Worm (Caenorhabditis elegans) whole organism, young adult: ENCODE data around the gene F54H5.2.
A peak's percentile ranks its signal among the peaks of the same experiment; 100 is the strongest.

Experiments used
- B0261.1 ChIP-seq: sonication (generic microtip); optimal IDR thresholded peaks from 2 replicates; lab custom pipeline; 2016; ENCODE audit warnings: mild to moderate bottlenecking, missing genetic modification characterization, moderate library complexity, missing compliant biosample characterization
- B0336.3 ChIP-seq: fragments of 200-800 bp; sonication (Bioruptor generic); IDR thresholded peaks from 2 replicates; pipeline ENCODE4 v1.3.6; 2022; ENCODE audit warnings: missing genetic modification characterization, missing compliant biosample characterization
- D2030.7 ChIP-seq: fragments of 200-800 bp; sonication (Bioruptor generic); IDR thresholded peaks from 2 replicates; pipeline ENCODE4 v1.3.6; 2022; ENCODE audit warnings: missing genetic modification reagents, missing genetic modification characterization, missing compliant biosample characterization
- F10E7.11 ChIP-seq: sonication (generic microtip); optimal IDR thresholded peaks from 2 replicates; lab custom pipeline; 2017; ENCODE audit warnings: mild to moderate bottlenecking, missing genetic modification characterization, moderate library complexity, missing compliant biosample characterization
- F22D6.2 ChIP-seq: sonication (generic microtip); optimal IDR thresholded peaks from 2 replicates; lab custom pipeline; 2016; ENCODE audit warnings: mild to moderate bottlenecking, missing genetic modification characterization, missing compliant biosample characterization
- F37B4.10 ChIP-seq: fragments of 200-800 bp; sonication (Bioruptor generic); IDR thresholded peaks from 2 replicates; pipeline ENCODE4 v1.3.6; 2022; ENCODE audit warnings: missing genetic modification characterization, missing compliant biosample characterization
- F49E8.2 ChIP-seq: sonication (generic microtip); optimal IDR thresholded peaks from 3 replicates; lab custom pipeline; 2017; ENCODE audit warnings: missing genetic modification characterization, mild to moderate bottlenecking, missing compliant biosample characterization, antibody characterized with exemption, moderate library complexity; ENCODE audit not compliant: insufficient read depth
- F52B5.7 ChIP-seq: sonication (generic microtip); optimal IDR thresholded peaks from 2 replicates; lab custom pipeline; 2016; ENCODE audit warnings: mild to moderate bottlenecking, missing genetic modification characterization, missing compliant biosample characterization
- F57A8.1 ChIP-seq: fragments of 200-800 bp; sonication (Bioruptor generic); optimal IDR thresholded peaks from 2 replicates; lab custom pipeline; 2018; ENCODE audit warnings: mild to moderate bottlenecking, missing genetic modification characterization, moderate library complexity, missing compliant biosample characterization
- F57C9.4 ChIP-seq: sonication (generic microtip); optimal IDR thresholded peaks from 2 replicates; lab custom pipeline; 2017; ENCODE audit warnings: mild to moderate bottlenecking, missing genetic modification characterization, missing compliant biosample characterization
- T07F8.4 ChIP-seq: sonication (generic microtip); optimal IDR thresholded peaks from 2 replicates; lab custom pipeline; 2016; ENCODE audit warnings: mild to moderate bottlenecking, missing genetic modification characterization, moderate library complexity, missing compliant biosample characterization
- Y53F4B.3 ChIP-seq: fragments of 200-800 bp; sonication (Bioruptor generic); IDR thresholded peaks from 2 replicates; pipeline ENCODE4 v1.3.6; 2022; ENCODE audit warnings: missing genetic modification reagents, missing genetic modification characterization, missing compliant biosample characterization
- Y53G8AR.9 ChIP-seq: fragments of 200-800 bp; sonication (Bioruptor generic); conservative IDR thresholded peaks from 2 replicates; pipeline ENCODE4 v1.3.6; 2022; ENCODE audit warnings: missing genetic modification reagents, missing genetic modification characterization, missing compliant biosample characterization
- Y56A3A.18 ChIP-seq: fragments of 200-800 bp; sonication (Bioruptor generic); IDR thresholded peaks from 2 replicates; pipeline ENCODE4 v1.3.6; 2022; ENCODE audit warnings: missing genetic modification reagents, missing genetic modification characterization, missing compliant biosample characterization
- Y79H2A.3 ChIP-seq: fragments of 200-800 bp; sonication (Bioruptor generic); conservative IDR thresholded peaks from 2 replicates; pipeline ENCODE4 v1.3.6; 2022; ENCODE audit warnings: missing genetic modification reagents, missing genetic modification characterization, missing compliant biosample characterization
- akir-1 ChIP-seq: fragments of 200-800 bp; sonication (Bioruptor generic); optimal IDR thresholded peaks from 2 replicates; lab custom pipeline; 2018; ENCODE audit warnings: mild to moderate bottlenecking, missing genetic modification characterization, moderate library complexity, missing compliant biosample characterization
- ama-1 ChIP-seq, 3 experiments: fragments of 150-350 bp in 1 of 3; sonication (generic microtip) in 2 of 3; optimal IDR thresholded peaks; 2 replicates each; lab custom pipeline; 2014 to 2018; ENCODE audit warnings: missing biosample characterization in 2 of 3, missing genetic modification characterization in 2 of 3, missing genetic modification reagents in 2 of 3
- athp-1 ChIP-seq: sonication (generic microtip); optimal IDR thresholded peaks from 2 replicates; lab custom pipeline; 2017; ENCODE audit warnings: mild to moderate bottlenecking, missing genetic modification characterization, missing compliant biosample characterization
- attf-3 ChIP-seq: fragments of 200-800 bp; sonication (Bioruptor generic); conservative IDR thresholded peaks from 2 replicates; pipeline ENCODE4 v1.3.6; 2022; ENCODE audit warnings: missing genetic modification reagents, missing genetic modification characterization, missing compliant biosample characterization
- attf-5 ChIP-seq: fragments of 200-800 bp; sonication (Bioruptor generic); optimal IDR thresholded peaks from 2 replicates; lab custom pipeline; 2018; ENCODE audit warnings: mild to moderate bottlenecking, missing genetic modification characterization, missing compliant biosample characterization
- bed-2 ChIP-seq: fragments of 200-800 bp; sonication (Bioruptor generic); IDR thresholded peaks from 2 replicates; pipeline ENCODE4 v1.3.6; 2022; ENCODE audit warnings: missing genetic modification reagents, missing genetic modification characterization, missing compliant biosample characterization
- ccch-3 ChIP-seq: fragments of 200-800 bp; sonication (Bioruptor generic); optimal IDR thresholded peaks from 2 replicates; lab custom pipeline; 2018; ENCODE audit warnings: mild to moderate bottlenecking, missing genetic modification characterization, missing compliant biosample characterization
- ceh-27 ChIP-seq: fragments of 200-800 bp; sonication (Bioruptor generic); optimal IDR thresholded peaks from 2 replicates; lab custom pipeline; 2018; ENCODE audit warnings: mild to moderate bottlenecking, missing genetic modification characterization, moderate library complexity, missing compliant biosample characterization
- ceh-58 ChIP-seq: fragments of 200-800 bp; sonication (Bioruptor generic); IDR thresholded peaks from 2 replicates; pipeline ENCODE4 v1.3.6; 2022; ENCODE audit warnings: missing genetic modification characterization, missing compliant biosample characterization
- dpff-1 ChIP-seq: sonication (generic microtip); optimal IDR thresholded peaks from 2 replicates; lab custom pipeline; 2017; ENCODE audit warnings: mild to moderate bottlenecking, missing genetic modification characterization, missing compliant biosample characterization
- egrh-3 ChIP-seq: fragments of 200-800 bp; sonication (Bioruptor generic); IDR thresholded peaks from 2 replicates; pipeline ENCODE4 v1.3.6; 2022; ENCODE audit warnings: missing genetic modification reagents, missing genetic modification characterization, missing compliant biosample characterization
- fkh-3 ChIP-seq: sonication (generic microtip); optimal IDR thresholded peaks from 2 replicates; lab custom pipeline; 2016; ENCODE audit warnings: mild to moderate bottlenecking, missing genetic modification characterization, missing compliant biosample characterization
- gei-17 ChIP-seq: fragments of 200-800 bp; sonication (Bioruptor generic); optimal IDR thresholded peaks from 2 replicates; lab custom pipeline; 2018; ENCODE audit warnings: mild to moderate bottlenecking, missing genetic modification characterization, missing compliant biosample characterization
- hlh-26 ChIP-seq: fragments of 200-800 bp; sonication (Bioruptor generic); conservative IDR thresholded peaks from 2 replicates; pipeline ENCODE4 v1.3.6; 2022; ENCODE audit warnings: missing genetic modification reagents, missing genetic modification characterization, missing compliant biosample characterization
- hmg-20 ChIP-seq: fragments of 200-800 bp; sonication (Bioruptor generic); IDR thresholded peaks from 2 replicates; pipeline ENCODE4 v1.3.6; 2022; ENCODE audit warnings: missing genetic modification reagents, missing genetic modification characterization, missing compliant biosample characterization
- lin-26 ChIP-seq: fragments of 200-800 bp; sonication (Bioruptor generic); IDR thresholded peaks from 2 replicates; pipeline ENCODE4 v1.3.6; 2022; ENCODE audit warnings: missing genetic modification reagents, missing genetic modification characterization, missing compliant biosample characterization
- lin-35 ChIP-seq, 3 experiments: fragments of 150-350 bp in 2 of 3; sonication (generic microtip) in 1 of 3; optimal IDR thresholded peaks; 2 replicates each; lab custom pipeline; 2014 to 2018; ENCODE audit warnings: missing biosample characterization in 3 of 3, missing genetic modification characterization in 3 of 3, missing genetic modification reagents in 3 of 3
- lsl-1 ChIP-seq: fragments of 200-800 bp; sonication (Bioruptor generic); optimal IDR thresholded peaks from 2 replicates; lab custom pipeline; 2018; ENCODE audit warnings: mild to moderate bottlenecking, missing genetic modification characterization, moderate library complexity, missing compliant biosample characterization
- madf-10 ChIP-seq: sonication (generic microtip); optimal IDR thresholded peaks from 2 replicates; lab custom pipeline; 2016; ENCODE audit warnings: mild to moderate bottlenecking, missing genetic modification characterization, missing compliant biosample characterization
- madf-6 ChIP-seq: fragments of 200-800 bp; sonication (Bioruptor generic); IDR thresholded peaks from 2 replicates; pipeline ENCODE4 v1.3.6; 2022; ENCODE audit warnings: missing genetic modification reagents, missing genetic modification characterization, missing compliant biosample characterization
- mxl-1 ChIP-seq: sonication (generic microtip); optimal IDR thresholded peaks from 2 replicates; lab custom pipeline; 2016; ENCODE audit warnings: missing genetic modification characterization, missing compliant biosample characterization
- nfya-1 ChIP-seq: sonication (generic microtip); optimal IDR thresholded peaks from 2 replicates; lab custom pipeline; 2017; ENCODE audit warnings: antibody characterized with exemption, missing compliant biosample characterization, missing genetic modification characterization, borderline replicate concordance; ENCODE audit not compliant: insufficient read depth
- nhr-120 ChIP-seq: fragments of 200-800 bp; sonication (Bioruptor generic); IDR thresholded peaks from 2 replicates; pipeline ENCODE4 v1.3.6; 2022; ENCODE audit warnings: missing genetic modification characterization, missing compliant biosample characterization
- nhr-90 ChIP-seq: sonication (generic microtip); optimal IDR thresholded peaks from 2 replicates; lab custom pipeline; 2016; ENCODE audit warnings: missing genotype, mild to moderate bottlenecking, missing genetic modification characterization, missing compliant biosample characterization
- pbrm-1 ChIP-seq: fragments of 200-800 bp; sonication (Bioruptor generic); IDR thresholded peaks from 2 replicates; pipeline ENCODE4 v1.3.6; 2022; ENCODE audit warnings: missing genetic modification reagents, missing genetic modification characterization, missing compliant biosample characterization
- pha-4 ChIP-seq: fragments of 150-350 bp; sonication (generic microtip); optimal IDR thresholded peaks from 2 replicates; lab custom pipeline; 2014; ENCODE audit warnings: missing biosample characterization, missing genetic modification reagents, missing genetic modification characterization
- rpc-1 ChIP-seq, 2 experiments: fragments of 150-350 bp in 1 of 2; sonication (generic microtip) in 1 of 2; optimal IDR thresholded peaks; 2 replicates each; lab custom pipeline; 2014 to 2018; ENCODE audit warnings: missing biosample characterization in 1 of 2, missing genetic modification characterization in 1 of 2, missing genetic modification reagents in 1 of 2, missing genotype in 1 of 2
- sea-2 ChIP-seq: fragments of 200-800 bp; sonication (Bioruptor generic); IDR thresholded peaks from 2 replicates; pipeline ENCODE4 v1.3.6; 2022; ENCODE audit warnings: missing genetic modification characterization, missing compliant biosample characterization
- snpc-3.4 ChIP-seq: sonication (generic microtip); optimal IDR thresholded peaks from 2 replicates; lab custom pipeline; 2017; ENCODE audit warnings: missing genetic modification characterization, mild to moderate bottlenecking, missing compliant biosample characterization, antibody characterized with exemption, moderate library complexity, missing genotype, missing genetic modification reagents
- somi-1 ChIP-seq: fragments of 200-800 bp; sonication (Bioruptor generic); optimal IDR thresholded peaks from 2 replicates; lab custom pipeline; 2018; ENCODE audit warnings: mild to moderate bottlenecking, missing genetic modification characterization, missing compliant biosample characterization
- sptf-2 ChIP-seq: fragments of 200-800 bp; sonication (Bioruptor generic); optimal IDR thresholded peaks from 2 replicates; lab custom pipeline; 2018; ENCODE audit warnings: mild to moderate bottlenecking, missing genetic modification characterization, missing compliant biosample characterization
- tbx-9 ChIP-seq: sonication (generic microtip); optimal IDR thresholded peaks from 2 replicates; lab custom pipeline; 2016; ENCODE audit warnings: borderline replicate concordance, missing genetic modification characterization, inconsistent platforms, missing compliant biosample characterization
- unc-130 ChIP-seq: sonication (generic microtip); optimal IDR thresholded peaks from 2 replicates; lab custom pipeline; 2016; ENCODE audit warnings: missing genetic modification reagents, missing genetic modification characterization, missing compliant biosample characterization
- ztf-25 ChIP-seq: fragments of 200-800 bp; sonication (Bioruptor generic); IDR thresholded peaks from 2 replicates; pipeline ENCODE4 v1.3.6; 2022; ENCODE audit warnings: missing genetic modification reagents, missing genetic modification characterization, missing compliant biosample characterization

Gene F54H5.2

ce11 chrII:6591000-6591399 is 36.3 kb upstream of the F54H5.2 start (continued):
- TF ChIP-seq Y53G8AR.9, result no peak
- TF ChIP-seq mxl-1 (tag; lab: Kevin White, UChicago), result peak; percentile 26
- TF ChIP-seq F52B5.7 (tag; lab: Kevin White, UChicago), result peak; percentile 42
- TF ChIP-seq madf-6 (GFP tag; lab: Robert Waterston, UW), result 0 out of 2 replicates have a peak, but pooled peaks have one; percentile 33
- TF ChIP-seq sptf-2 (GFP tag; lab: Kevin White, UChicago), result no peak
- no peak for TF ChIP-seq gei-17 (GFP tag; lab: Kevin White, UChicago)
- no peak for TF ChIP-seq lsl-1 (GFP tag; lab: Kevin White, UChicago)
- TF ChIP-seq ceh-27 (GFP tag; lab: Kevin White, UChicago), result no peak
- no peak for TF ChIP-seq ztf-25 (GFP tag; lab: Robert Waterston, UW)
- TF ChIP-seq B0261.1, result no peak
- TF ChIP-seq hlh-26 (GFP tag; lab: Robert Waterston, UW), result no peak
- no peak for TF ChIP-seq snpc-3.4 (tag; lab: Kevin White, UChicago)
- TF ChIP-seq lin-26, result no peak
- TF ChIP-seq somi-1 (GFP tag; lab: Kevin White, UChicago), result no peak
- no peak for TF ChIP-seq Y53F4B.3 (GFP tag; lab: Robert Waterston, UW)
- TF ChIP-seq ccch-3 (GFP tag; lab: Kevin White, UChicago), result no peak
- TF ChIP-seq attf-3, result no peak
- no peak for TF ChIP-seq akir-1 (GFP tag; lab: Kevin White, UChicago)
- peak; percentile 15 for TF ChIP-seq nhr-90 (tag; lab: Kevin White, UChicago)
- no peak for TF ChIP-seq Y79H2A.3 (GFP tag; lab: Robert Waterston, UW)
- no peak for TF ChIP-seq fkh-3
- TF ChIP-seq pbrm-1, result no peak
- TF ChIP-seq D2030.7, result no peak
- no peak for TF ChIP-seq tbx-9
- TF ChIP-seq F37B4.10 (GFP tag; lab: Robert Waterston, UW), result no peak
- TF ChIP-seq lin-35 (GFP tag; optimal IDR thresholded peaks at IDR 0.05; lab: Kevin White, UChicago), result no peak
- no peak for TF ChIP-seq sea-2 (GFP tag; lab: Robert Waterston, UW)
- no peak for TF ChIP-seq F49E8.2
- no peak for TF ChIP-seq F10E7.11 (tag; lab: Kevin White, UChicago)
- no peak for TF ChIP-seq F57C9.4 (tag; lab: Kevin White, UChicago)
- TF ChIP-seq nhr-120, result no peak
- TF ChIP-seq bed-2 (GFP tag; lab: Robert Waterston, UW), result no peak
- TF ChIP-seq ceh-58 (GFP tag; lab: Robert Waterston, UW), result no peak
- TF ChIP-seq T07F8.4 (tag; lab: Kevin White, UChicago), result no peak
- no peak for TF ChIP-seq unc-130 (GFP tag; lab: Kevin White, UChicago)
- TF ChIP-seq egrh-3 (GFP tag; lab: Robert Waterston, UW), result no peak
- TF ChIP-seq attf-5 (GFP tag; lab: Kevin White, UChicago), result no peak
- peak; percentile 55; the same call in 1 of the 2 replicates for TF ChIP-seq B0336.3 (GFP tag; lab: Robert Waterston, UW)
- no peak for TF ChIP-seq ama-1 (optimal IDR thresholded peaks at IDR 0.05; lab: Kevin White, UChicago)
- no peak for TF ChIP-seq ama-1 (GFP tag; optimal IDR thresholded peaks at IDR 0.05; lab: Kevin White, UChicago)
- TF ChIP-seq madf-10 (tag; lab: Kevin White, UChicago), result no peak
- no peak for TF ChIP-seq nfya-1 (tag; lab: Kevin White, UChicago)
- no peak for TF ChIP-seq F57A8.1 (GFP tag; lab: Kevin White, UChicago)
- no peak for TF ChIP-seq hmg-20 (GFP tag; lab: Robert Waterston, UW)
- no peak for TF ChIP-seq rpc-1 (optimal IDR thresholded peaks at IDR 0.05; lab: Kevin White, UChicago)
- TF ChIP-seq rpc-1 (tag; optimal IDR thresholded peaks at IDR 0.05; lab: Kevin White, UChicago), result no peak
- TF ChIP-seq Y56A3A.18, result no peak
- TF ChIP-seq F22D6.2 (tag; lab: Kevin White, UChicago), result no peak
- no peak for TF ChIP-seq athp-1 (tag; lab: Kevin White, UChicago)
- no peak for TF ChIP-seq dpff-1 (tag; lab: Kevin White, UChicago)
- no peak for TF ChIP-seq pha-4 (tag; lab: Kevin White, UChicago)
